Worm (Caenorhabditis elegans): ENCODE data around the gene pigx-1.

pigx-1 gene

DNA sequence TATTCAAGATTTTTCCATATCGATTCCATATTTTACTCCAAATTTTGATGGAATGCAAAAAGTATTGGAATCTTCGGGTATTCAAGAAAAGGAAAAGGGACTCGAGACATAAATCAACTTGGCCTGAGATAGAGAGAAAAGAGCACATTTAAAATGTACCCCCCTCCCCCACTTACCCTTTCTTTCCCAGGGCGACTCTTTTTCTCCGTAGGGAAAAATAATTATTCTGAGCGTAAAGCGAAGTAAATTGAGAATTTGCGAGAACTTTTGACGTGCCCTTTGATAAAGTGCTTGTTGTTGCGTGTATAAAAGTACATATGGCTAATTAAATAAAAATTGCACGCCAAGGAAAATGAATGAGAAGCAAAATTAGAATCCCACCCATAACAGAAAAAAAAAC is 36.1 kb downstream of the pigx-1 start:
- TF ChIP-seq lim-6 (tag; optimal IDR thresholded peaks at IDR 0.05) (no peak), Y22D7AL.16 (tag; optimal IDR thresholded peaks at IDR 0.05) (no peak), ceh-22 (tag; optimal IDR thresholded peaks at IDR 0.05) (no peak), ceh-30 (tag; optimal IDR thresholded peaks at IDR 0.05) (no peak), ceh-14 (tag; optimal IDR thresholded peaks at IDR 0.05) (peak; percentile 64), unc-86 (tag; optimal IDR thresholded peaks at IDR 0.05) (no peak), F13H6.1 (tag; optimal IDR thresholded peaks at IDR 0.05) (no peak), pha-2 (tag; optimal IDR thresholded peaks at IDR 0.05) (no peak), sox-2 (GFP tag; IDR thresholded peaks at IDR 0.05) (no peak), ceh-34 (tag; optimal IDR thresholded peaks at IDR 0.05) (no peak), unc-55 (GFP tag; optimal IDR thresholded peaks at IDR 0.05) (peak; percentile 15), unc-42 (tag; optimal IDR thresholded peaks at IDR 0.05) (peak; percentile 55)

DNA sequence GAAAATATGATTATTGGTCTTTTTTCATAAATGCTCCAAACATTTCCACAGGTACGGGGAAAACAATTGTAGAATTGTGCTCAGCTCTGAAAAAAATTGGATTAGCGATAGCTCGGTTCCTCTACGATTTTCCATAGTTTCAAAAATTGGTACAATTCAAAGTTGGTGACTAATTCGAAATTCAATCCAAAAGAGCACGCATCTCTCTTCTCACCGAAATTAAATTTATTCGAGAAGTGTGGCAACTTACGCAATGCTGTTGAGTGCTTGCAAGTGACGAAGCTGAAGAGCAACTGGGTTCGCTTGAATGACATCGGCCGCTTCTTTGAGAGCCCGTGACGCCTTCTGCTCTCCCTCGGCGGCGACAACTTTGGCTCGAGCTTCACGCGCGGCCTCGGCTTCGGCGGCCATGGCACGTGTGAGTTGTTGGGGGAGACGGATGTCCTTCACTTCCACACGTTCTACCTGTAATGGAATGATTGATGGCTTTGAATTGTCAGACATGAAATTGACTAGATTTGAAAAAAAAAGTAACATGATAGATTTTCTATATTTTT is 38.9 kb downstream of the pigx-1 start:
- TF ChIP-seq ceh-14 (tag; optimal IDR thresholded peaks at IDR 0.05) (no peak), ceh-9 (tag; optimal IDR thresholded peaks at IDR 0.05) (no peak), T23F11.4 (GFP tag; optimal IDR thresholded peaks at IDR 0.05) (no peak), hlh-6 (tag; optimal IDR thresholded peaks at IDR 0.05) (no peak), lim-6 (tag; optimal IDR thresholded peaks at IDR 0.05) (peak; percentile 31), ceh-31 (tag; optimal IDR thresholded peaks at IDR 0.05) (peak; percentile 27), eyg-1 (tag; optimal IDR thresholded peaks at IDR 0.05) (no peak), unc-42 (tag; optimal IDR thresholded peaks at IDR 0.05) (peak; percentile 90), pat-9 (tag; optimal IDR thresholded peaks at IDR 0.05) (no peak)

DNA sequence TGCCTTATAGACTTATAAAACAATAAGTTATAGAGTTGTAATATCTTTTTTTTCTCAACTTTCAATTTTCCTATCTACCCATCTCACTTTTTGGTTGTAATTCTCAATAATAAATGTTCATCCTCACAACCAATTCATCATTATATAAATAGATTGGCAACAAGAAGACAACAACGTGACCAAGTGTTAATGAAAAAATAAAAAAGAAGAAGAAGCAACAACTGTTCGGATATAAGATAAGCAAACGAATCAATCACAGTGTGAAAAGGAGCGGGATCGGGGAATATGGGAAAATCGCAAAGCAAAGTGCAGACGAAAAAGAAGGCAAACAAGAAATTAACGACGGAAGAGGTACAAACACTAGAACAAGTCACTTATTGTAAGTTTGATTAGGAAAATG is 42.9 kb downstream of the pigx-1 start, which contains the start of gene ncs-3:
Gene ncs-3 (plus strand): TSS at position 153 of the 400 bp plus-strand sequence.
- TF ChIP-seq unc-42 (tag; optimal IDR thresholded peaks at IDR 0.05) (no peak), unc-3 (GFP tag; conservative IDR thresholded peaks at IDR 0.05) (no peak), unc-3 (tag; optimal IDR thresholded peaks at IDR 0.05) (no peak), unc-55 (GFP tag; optimal IDR thresholded peaks at IDR 0.05) (peak; percentile 89), ceh-6 (GFP tag; optimal IDR thresholded peaks at IDR 0.05) (no peak), Y22D7AL.16 (tag; optimal IDR thresholded peaks at IDR 0.05) (no peak)

DNA sequence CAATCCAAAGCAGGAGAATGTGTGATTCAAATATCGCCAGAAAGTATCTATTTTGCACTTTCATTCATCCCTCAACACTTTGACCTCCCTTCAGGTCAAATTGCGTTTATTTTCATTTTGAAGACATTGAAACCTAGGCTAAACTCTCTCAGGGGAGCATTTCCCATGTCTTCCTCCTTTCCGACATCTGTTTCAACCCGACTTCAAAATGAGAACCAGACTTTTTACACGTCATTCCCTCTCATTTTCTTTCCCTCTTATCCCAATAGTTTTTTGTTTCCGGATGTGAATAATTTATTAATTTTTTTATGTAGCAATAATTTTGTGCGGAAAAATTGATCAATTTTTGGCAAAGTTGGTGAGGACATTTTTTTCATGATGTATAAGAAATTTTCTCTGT is 43.9 kb downstream of the pigx-1 start:
- no peak for TF ChIP-seq rnt-1 (tag; optimal IDR thresholded peaks at IDR 0.05)
- peak; percentile 34 for TF ChIP-seq hlh-8 (tag; optimal IDR thresholded peaks at IDR 0.05)
- TF ChIP-seq ceh-9 (tag; optimal IDR thresholded peaks at IDR 0.05): no peak

DNA sequence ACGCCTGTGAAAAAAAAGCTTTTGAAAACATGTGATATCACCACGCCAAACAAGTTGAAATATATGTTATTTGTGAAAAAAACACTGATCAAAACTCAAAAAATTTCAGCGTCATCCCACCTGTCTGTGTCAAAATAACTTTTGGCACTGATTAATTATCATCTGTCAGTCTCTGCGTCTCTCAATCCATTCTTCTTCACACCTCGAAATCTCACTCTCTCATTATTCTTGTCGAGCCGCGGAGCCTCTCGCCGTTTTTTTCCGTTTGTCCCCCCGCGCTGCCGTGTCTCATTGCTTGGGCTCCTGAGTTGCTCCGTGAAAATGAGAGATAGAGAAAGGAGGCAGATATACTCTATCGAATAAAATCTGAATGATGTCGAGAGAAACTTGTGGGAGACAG is 45.8 kb downstream of the pigx-1 start:
- TF ChIP-seq ceh-6 (GFP tag; optimal IDR thresholded peaks at IDR 0.05): no peak
- TF ChIP-seq mec-3 (tag; optimal IDR thresholded peaks at IDR 0.05; ENCODE audit: borderline replicate concordance): no peak
- TF ChIP-seq odd-2 (tag; optimal IDR thresholded peaks at IDR 0.05): no peak
- peak; percentile 67 for TF ChIP-seq unc-55 (GFP tag; optimal IDR thresholded peaks at IDR 0.05)
- no peak for TF ChIP-seq tbx-7 (tag; optimal IDR thresholded peaks at IDR 0.05)
- no peak for TF ChIP-seq ceh-30 (tag; optimal IDR thresholded peaks at IDR 0.05)
- TF ChIP-seq fkh-10 (GFP tag; optimal IDR thresholded peaks at IDR 0.05): no peak
- TF ChIP-seq hlh-13 (GFP tag; optimal IDR thresholded peaks at IDR 0.05): no peak
- no peak for TF ChIP-seq ceh-48 (tag; optimal IDR thresholded peaks at IDR 0.05)
- TF ChIP-seq unc-3 (GFP tag; conservative IDR thresholded peaks at IDR 0.05): no peak
- TF ChIP-seq unc-3 (tag; optimal IDR thresholded peaks at IDR 0.05): no peak
- TF ChIP-seq sox-2 (GFP tag; IDR thresholded peaks at IDR 0.05): no peak
- no peak for TF ChIP-seq ceh-19 (GFP tag; optimal IDR thresholded peaks at IDR 0.05)
- peak; percentile 3 for TF ChIP-seq nfya-1 (tag; optimal IDR thresholded peaks at IDR 0.05)
- no peak for TF ChIP-seq pros-1 (tag; optimal IDR thresholded peaks at IDR 0.05)
- TF ChIP-seq ceh-2 (tag; optimal IDR thresholded peaks at IDR 0.05): no peak
- TF ChIP-seq fkh-6 (tag; optimal IDR thresholded peaks at IDR 0.05): no peak
- TF ChIP-seq lim-6 (tag; optimal IDR thresholded peaks at IDR 0.05): peak; percentile 14
- no peak for TF ChIP-seq ztf-16 (tag; optimal IDR thresholded peaks at IDR 0.05)
- TF ChIP-seq syd-9 (tag; optimal IDR thresholded peaks at IDR 0.05): no peak
- no peak for TF ChIP-seq pqm-1 (tag; optimal IDR thresholded peaks at IDR 0.05)
- no peak for TF ChIP-seq ceh-34 (tag; optimal IDR thresholded peaks at IDR 0.05)
- TF ChIP-seq eyg-1 (tag; optimal IDR thresholded peaks at IDR 0.05): no peak
- no peak for TF ChIP-seq ama-1 (optimal IDR thresholded peaks at IDR 0.05)
- TF ChIP-seq pax-1 (tag; optimal IDR thresholded peaks at IDR 0.05): no peak
- no peak for TF ChIP-seq che-1 (tag; optimal IDR thresholded peaks at IDR 0.05)
- TF ChIP-seq F13H6.1 (tag; optimal IDR thresholded peaks at IDR 0.05): no peak
- peak; percentile 29 for TF ChIP-seq unc-42 (tag; optimal IDR thresholded peaks at IDR 0.05)
- no peak for TF ChIP-seq gmeb-2 (tag; optimal IDR thresholded peaks at IDR 0.05)
- TF ChIP-seq nhr-232 (tag; optimal IDR thresholded peaks at IDR 0.05): no peak
- no peak for TF ChIP-seq pha-4 (tag; optimal IDR thresholded peaks at IDR 0.05)
- TF ChIP-seq ceh-45 (GFP tag; IDR thresholded peaks at IDR 0.05): no peak
